In genomic region chrV:9582594-9583322, ce11 we compare ENCODE assay signal across 4 worm cellular contexts.
TF ChIP-seq lines count a peak whose summit lies in the region.

TSS of gene rtfo-1 (minus strand) at chrV:9582644.

TF ChIP-seq in whole organism, L2 larva, 48 proteins besides CTCF, POLR2A, EP300 and RAD21:
- TF ChIP-seq sma-9 (GFP tag; optimal IDR thresholded peaks at IDR 0.05; lab: Kevin White, UChicago) (peak; percentile 30), sma-9 (tag; optimal IDR thresholded peaks at IDR 0.05; lab: Kevin White, UChicago) (no peak), lin-13 (GFP tag; optimal IDR thresholded peaks at IDR 0.05; lab: Kevin White, UChicago) (peak; percentile 40), mab-5 (tag; optimal IDR thresholded peaks at IDR 0.05; lab: Kevin White, UChicago) (peak; percentile 16), ama-1 (optimal IDR thresholded peaks at IDR 0.05; lab: Kevin White, UChicago) (no peak), ztf-4 (tag; optimal IDR thresholded peaks at IDR 0.05; lab: Kevin White, UChicago) (peak; percentile 7), sma-3 (GFP tag; optimal IDR thresholded peaks at IDR 0.05; lab: Kevin White, UChicago) (peak; percentile 41), lin-11 (tag; optimal IDR thresholded peaks at IDR 0.05; lab: Kevin White, UChicago) (peak; percentile 64), C34F6.9 (tag; optimal IDR thresholded peaks at IDR 0.05; lab: Kevin White, UChicago) (peak; percentile 45), nhr-129 (tag; optimal IDR thresholded peaks at IDR 0.05; lab: Kevin White, UChicago) (peak; percentile 50), lin-39 (tag; optimal IDR thresholded peaks at IDR 0.05; lab: Kevin White, UChicago) (no peak), nhr-23 (tag; optimal IDR thresholded peaks at IDR 0.05; lab: Kevin White, UChicago) (no peak), gmeb-1 (tag; optimal IDR thresholded peaks at IDR 0.05; lab: Kevin White, UChicago) (peak; percentile 60), F13H6.1 (tag; optimal IDR thresholded peaks at IDR 0.05; lab: Kevin White, UChicago) (peak; percentile 53), fos-1 (tag; optimal IDR thresholded peaks at IDR 0.05; lab: Kevin White, UChicago) (peak; percentile 9), alr-1 (tag; optimal IDR thresholded peaks at IDR 0.05; lab: Kevin White, UChicago) (no peak)

TF ChIP-seq in whole organism, L4 larva, 104 proteins besides CTCF, POLR2A, EP300 and RAD21:
- peak; percentile 45 for TF ChIP-seq spr-1 (tag; optimal IDR thresholded peaks at IDR 0.05; lab: Kevin White, UChicago)
- no peak for TF ChIP-seq lin-15B (tag; optimal IDR thresholded peaks at IDR 0.05; lab: Kevin White, UChicago)
- TF ChIP-seq pha-4 (GFP tag; IDR thresholded peaks at IDR 0.05; lab: Robert Waterston, UW), result no peak
- TF ChIP-seq pha-4 (tag; optimal IDR thresholded peaks at IDR 0.05; lab: Kevin White, UChicago), result peak; percentile 24
- peak; percentile 58 for TF ChIP-seq mep-1 (tag; optimal IDR thresholded peaks at IDR 0.05; lab: Kevin White, UChicago)
- peak; percentile 12 for TF ChIP-seq hlh-30 (tag; optimal IDR thresholded peaks at IDR 0.05; lab: Kevin White, UChicago; ENCODE audit: insufficient read depth)
- TF ChIP-seq Y105C5A.15 (GFP tag; IDR thresholded peaks at IDR 0.05; lab: Robert Waterston, UW), result no peak
- TF ChIP-seq unc-130 (GFP tag; optimal IDR thresholded peaks at IDR 0.05; lab: Kevin White, UChicago), result peak; percentile 5
- TF ChIP-seq nhr-102 (tag; optimal IDR thresholded peaks at IDR 0.05; lab: Kevin White, UChicago), result peak; percentile 8
- peak; percentile 32 for TF ChIP-seq dpl-1 (GFP tag; optimal IDR thresholded peaks at IDR 0.05; lab: Kevin White, UChicago)
- TF ChIP-seq nhr-41 (GFP tag; IDR thresholded peaks at IDR 0.05; lab: Robert Waterston, UW), result no peak
- no peak for TF ChIP-seq madf-5 (GFP tag; IDR thresholded peaks at IDR 0.05; lab: Robert Waterston, UW)
- TF ChIP-seq mes-2 (tag; optimal IDR thresholded peaks at IDR 0.05; lab: Kevin White, UChicago; ENCODE audit: poor library complexity, severe bottlenecking), result peak; percentile 86
- peak; percentile 25 for TF ChIP-seq nhr-6 (tag; optimal IDR thresholded peaks at IDR 0.05; lab: Kevin White, UChicago)
- TF ChIP-seq hmg-1.1 (GFP tag; IDR thresholded peaks at IDR 0.05; lab: Robert Waterston, UW), result peak; percentile 52; the same call in 1 of the 2 replicates

TF ChIP-seq in whole organism, late embryonic, 69 proteins besides CTCF, POLR2A, EP300 and RAD21 (continues in another document):
- TF ChIP-seq madf-2 (tag; optimal IDR thresholded peaks at IDR 0.05; lab: Kevin White, UChicago), result peak; percentile 30
- TF ChIP-seq tbx-2 (tag; optimal IDR thresholded peaks at IDR 0.05; lab: Kevin White, UChicago), result peak; percentile 46
- peak; percentile 59 for TF ChIP-seq ceh-14 (tag; optimal IDR thresholded peaks at IDR 0.05; lab: Kevin White, UChicago)
- peak; percentile 27 for TF ChIP-seq ceh-48 (tag; optimal IDR thresholded peaks at IDR 0.05; lab: Kevin White, UChicago)
- peak; percentile 51 for TF ChIP-seq ceh-31 (tag; optimal IDR thresholded peaks at IDR 0.05; lab: Kevin White, UChicago)
- peak; percentile 55 for TF ChIP-seq ceh-19 (GFP tag; optimal IDR thresholded peaks at IDR 0.05; lab: Kevin White, UChicago)
- TF ChIP-seq syd-9 (tag; optimal IDR thresholded peaks at IDR 0.05; lab: Kevin White, UChicago), result peak; percentile 14
- TF ChIP-seq fkh-6 (tag; optimal IDR thresholded peaks at IDR 0.05; lab: Kevin White, UChicago), result peak; percentile 13
- no peak for TF ChIP-seq fkh-10 (GFP tag; optimal IDR thresholded peaks at IDR 0.05; lab: Kevin White, UChicago)
- TF ChIP-seq lin-11 (tag; optimal IDR thresholded peaks at IDR 0.05; lab: Kevin White, UChicago), result peak; percentile 32
- TF ChIP-seq odd-2 (tag; optimal IDR thresholded peaks at IDR 0.05; lab: Kevin White, UChicago), result peak; percentile 61
- TF ChIP-seq hlh-6 (tag; optimal IDR thresholded peaks at IDR 0.05; lab: Kevin White, UChicago), result no peak
- peak; percentile 38 for TF ChIP-seq fax-1 (tag; optimal IDR thresholded peaks at IDR 0.05; lab: Kevin White, UChicago)
- TF ChIP-seq che-1 (tag; optimal IDR thresholded peaks at IDR 0.05; lab: Kevin White, UChicago), result peak; percentile 44
- TF ChIP-seq sox-4 (tag; optimal IDR thresholded peaks at IDR 0.05; lab: Kevin White, UChicago), result peak; percentile 60
- TF ChIP-seq C38D4.7 (GFP tag; optimal IDR thresholded peaks at IDR 0.05; lab: Kevin White, UChicago), result peak; percentile 43
- no peak for TF ChIP-seq ama-1 (optimal IDR thresholded peaks at IDR 0.05; lab: Kevin White, UChicago)
- peak; percentile 61 for TF ChIP-seq pha-2 (tag; optimal IDR thresholded peaks at IDR 0.05; lab: Kevin White, UChicago)
- TF ChIP-seq C08G9.2 (tag; optimal IDR thresholded peaks at IDR 0.05; lab: Kevin White, UChicago), result no peak
- TF ChIP-seq pag-3 (tag; optimal IDR thresholded peaks at IDR 0.05; lab: Kevin White, UChicago; ENCODE audit: borderline replicate concordance), result no peak
- TF ChIP-seq dve-1 (tag; optimal IDR thresholded peaks at IDR 0.05; lab: Kevin White, UChicago), result no peak
- no peak for TF ChIP-seq hlh-15 (tag; optimal IDR thresholded peaks at IDR 0.05; lab: Kevin White, UChicago)
- TF ChIP-seq ceh-45 (GFP tag; IDR thresholded peaks at IDR 0.05; lab: Robert Waterston, UW), result no peak
- TF ChIP-seq ceh-34 (tag; optimal IDR thresholded peaks at IDR 0.05; lab: Kevin White, UChicago), result peak; percentile 24
- peak; percentile 46 for TF ChIP-seq ttx-3 (tag; optimal IDR thresholded peaks at IDR 0.05; lab: Kevin White, UChicago)
- TF ChIP-seq hlh-8 (tag; optimal IDR thresholded peaks at IDR 0.05; lab: Kevin White, UChicago), result peak; percentile 2
- peak; percentile 72 for TF ChIP-seq nfya-1 (tag; optimal IDR thresholded peaks at IDR 0.05; lab: Kevin White, UChicago)
- no peak for TF ChIP-seq rnt-1 (tag; optimal IDR thresholded peaks at IDR 0.05; lab: Kevin White, UChicago)
- peak; percentile 53 for TF ChIP-seq zip-5 (tag; optimal IDR thresholded peaks at IDR 0.05; lab: Kevin White, UChicago)
- TF ChIP-seq ahr-1 (tag; optimal IDR thresholded peaks at IDR 0.05; lab: Kevin White, UChicago), result peak; percentile 28
- TF ChIP-seq tbx-7 (tag; optimal IDR thresholded peaks at IDR 0.05; lab: Kevin White, UChicago), result no peak
- peak; percentile 57 for TF ChIP-seq ceh-2 (tag; optimal IDR thresholded peaks at IDR 0.05; lab: Kevin White, UChicago)
- peak; percentile 12 for TF ChIP-seq gmeb-2 (tag; optimal IDR thresholded peaks at IDR 0.05; lab: Kevin White, UChicago)

TF ChIP-seq in whole organism, mixed stage, embryonic, 35 proteins besides CTCF, POLR2A, EP300 and RAD21:
- TF ChIP-seq lin-13 (tag; optimal IDR thresholded peaks at IDR 0.05; lab: Kevin White, UChicago) (peak; percentile 39), mls-2 (tag; optimal IDR thresholded peaks at IDR 0.05; lab: Kevin White, UChicago) (peak; percentile 54), elt-1 (tag; optimal IDR thresholded peaks at IDR 0.05; lab: Kevin White, UChicago; ENCODE audit: borderline replicate concordance, insufficient read depth) (no peak), elt-3 (tag; optimal IDR thresholded peaks at IDR 0.05; lab: Kevin White, UChicago) (no peak), pha-4 (tag; optimal IDR thresholded peaks at IDR 0.05; lab: Kevin White, UChicago) (peak; percentile 24), mep-1 (tag; optimal IDR thresholded peaks at IDR 0.05; lab: Kevin White, UChicago) (peak; percentile 65), bed-3 (GFP tag; optimal IDR thresholded peaks at IDR 0.05; lab: Kevin White, UChicago) (peak; percentile 8), zip-8 (tag; optimal IDR thresholded peaks at IDR 0.05; lab: Kevin White, UChicago) (no peak), unc-39 (tag; optimal IDR thresholded peaks at IDR 0.05; lab: Kevin White, UChicago) (no peak), flh-1 (GFP tag; optimal IDR thresholded peaks at IDR 0.05; lab: Kevin White, UChicago) (no peak), sptf-1 (tag; optimal IDR thresholded peaks at IDR 0.05; lab: Kevin White, UChicago) (peak; percentile 85), ztf-11 (tag; optimal IDR thresholded peaks at IDR 0.05; lab: Kevin White, UChicago) (peak; percentile 57), M03D4.4 (tag; optimal IDR thresholded peaks at IDR 0.05; lab: Kevin White, UChicago) (peak; percentile 69), mab-5 (tag; optimal IDR thresholded peaks at IDR 0.05; lab: Kevin White, UChicago) (no peak), snpc-4 (tag; optimal IDR thresholded peaks at IDR 0.05; lab: Kevin White, UChicago) (no peak), nhr-12 (tag; optimal IDR thresholded peaks at IDR 0.05; lab: Kevin White, UChicago) (no peak), tbx-8 (GFP tag; optimal IDR thresholded peaks at IDR 0.05; lab: Kevin White, UChicago) (no peak), cnd-1 (tag; optimal IDR thresholded peaks at IDR 0.05; lab: Kevin White, UChicago) (peak; percentile 61), nhr-237 (tag; optimal IDR thresholded peaks at IDR 0.05; lab: Kevin White, UChicago) (peak; percentile 6), nhr-28 (tag; optimal IDR thresholded peaks at IDR 0.05; lab: Kevin White, UChicago) (no peak), hlh-1 (tag; optimal IDR thresholded peaks at IDR 0.05; lab: Kevin White, UChicago) (peak; percentile 65), ces-1 (GFP tag; optimal IDR thresholded peaks at IDR 0.05; lab: Kevin White, UChicago) (peak; percentile 39), lin-32 (GFP tag; optimal IDR thresholded peaks at IDR 0.05; lab: Kevin White, UChicago) (peak; percentile 10), nhr-76 (tag; optimal IDR thresholded peaks at IDR 0.05; lab: Kevin White, UChicago) (peak; percentile 69), ceh-39 (tag; optimal IDR thresholded peaks at IDR 0.05; lab: Kevin White, UChicago) (no peak), unc-62 (GFP tag; optimal IDR thresholded peaks at IDR 0.05; lab: Kevin White, UChicago) (no peak), ham-2 (GFP tag; optimal IDR thresholded peaks at IDR 0.05; lab: Kevin White, UChicago) (peak; percentile 54), unc-120 (tag; optimal IDR thresholded peaks at IDR 0.05; lab: Kevin White, UChicago; ENCODE audit: poor library complexity, severe bottlenecking) (no peak), sem-2 (GFP tag; optimal IDR thresholded peaks at IDR 0.05; lab: Kevin White, UChicago) (no peak), drap-1 (GFP tag; optimal IDR thresholded peaks at IDR 0.05; lab: Kevin White, UChicago) (peak; percentile 58), ceh-83 (GFP tag; optimal IDR thresholded peaks at IDR 0.05; lab: Kevin White, UChicago) (peak; percentile 58), ceh-43 (GFP tag; optimal IDR thresholded peaks at IDR 0.05; lab: Kevin White, UChicago) (peak; percentile 72), blmp-1 (tag; optimal IDR thresholded peaks at IDR 0.05; lab: Kevin White, UChicago) (peak; percentile 25), lsy-2 (tag; optimal IDR thresholded peaks at IDR 0.05; lab: Kevin White, UChicago) (peak; percentile 26)
TF ChIP-seq in whole organism, mixed stage, embryonic: peak in this region for 20.
